Worm (Caenorhabditis elegans): Measurements from ENCODE around the gene cup-16.

DNA sequence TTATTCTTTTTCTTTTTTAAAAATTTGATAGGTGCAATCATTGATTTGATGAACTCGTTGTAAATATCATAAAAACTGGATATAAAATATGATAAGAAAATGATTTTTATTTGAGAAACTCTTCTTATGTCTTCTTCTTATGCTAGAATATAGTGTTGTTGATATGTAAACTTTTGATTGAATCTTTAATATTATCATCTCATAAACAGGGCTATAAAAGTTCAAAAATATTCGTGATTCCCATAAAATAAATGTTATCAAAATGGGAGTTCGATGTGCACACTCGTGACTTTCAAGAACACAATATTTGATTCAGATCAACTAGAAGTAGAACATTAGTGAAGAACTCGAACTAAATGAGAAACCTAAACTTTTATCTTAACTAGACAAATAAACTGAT, 32.0 kb downstream of the cup-16 start:
- TF ChIP-seq nhr-237 (tag; optimal IDR thresholded peaks at IDR 0.05): no peak
- no peak for TF ChIP-seq unc-62 (GFP tag; optimal IDR thresholded peaks at IDR 0.05)
- TF ChIP-seq ama-1 (optimal IDR thresholded peaks at IDR 0.05): no peak
- no peak for TF ChIP-seq nhr-23 (tag; optimal IDR thresholded peaks at IDR 0.05)
- TF ChIP-seq ceh-82 (tag; optimal IDR thresholded peaks at IDR 0.05): no peak
- TF ChIP-seq ztf-11 (tag; optimal IDR thresholded peaks at IDR 0.05): no peak
- TF ChIP-seq unc-55 (GFP tag; optimal IDR thresholded peaks at IDR 0.05): no peak
- no peak for TF ChIP-seq nhr-11 (tag; optimal IDR thresholded peaks at IDR 0.05)
- TF ChIP-seq elt-1 (tag; optimal IDR thresholded peaks at IDR 0.05): no peak
